Fruit fly (Drosophila melanogaster) whole organism, adult: Measurements from ENCODE around the gene CG42299.

Source experiments
- CG11617 ChIP-seq: fragments of 200-800 bp; sonication (Bioruptor generic); optimal IDR thresholded peaks from 2 replicates; lab custom pipeline; 2017; ENCODE audit warnings: mild to moderate bottlenecking, missing biosample characterization, missing genetic modification reagents, missing genetic modification characterization
- CG12768 ChIP-seq: fragments of 200-800 bp; sonication (Bioruptor generic); optimal IDR thresholded peaks from 2 replicates; lab custom pipeline; 2017; ENCODE audit warnings: missing biosample characterization, missing genetic modification characterization, mild to moderate bottlenecking, moderate library complexity, missing genetic modification reagents
- CG14711 ChIP-seq: fragments of 200-800 bp; sonication (Bioruptor generic); optimal IDR thresholded peaks from 2 replicates; lab custom pipeline; 2018; ENCODE audit warnings: missing biosample characterization, mild to moderate bottlenecking, missing genetic modification characterization, moderate library complexity
- CG1620 ChIP-seq: fragments of 200-800 bp; sonication (Bioruptor generic); optimal IDR thresholded peaks from 2 replicates; lab custom pipeline; 2016; ENCODE audit warnings: missing biosample characterization, missing genetic modification characterization
- CG33017 ChIP-seq: fragments of 200-800 bp; sonication (Bioruptor generic); optimal IDR thresholded peaks from 2 replicates; lab custom pipeline; 2018; ENCODE audit warnings: missing biosample characterization, mild to moderate bottlenecking, missing genetic modification characterization, moderate library complexity
- CG5204 ChIP-seq: fragments of 200-800 bp; sonication (Bioruptor generic); optimal IDR thresholded peaks from 2 replicates; lab custom pipeline; 2016; ENCODE audit warnings: missing biosample characterization, missing genetic modification characterization
- CG7045 ChIP-seq: fragments of 200-800 bp; sonication (Bioruptor generic); optimal IDR thresholded peaks from 2 replicates; lab custom pipeline; 2017; ENCODE audit warnings: missing biosample characterization, mild to moderate bottlenecking, missing genetic modification characterization
- CG7101 ChIP-seq: fragments of 200-800 bp; sonication (Bioruptor generic); optimal IDR thresholded peaks from 2 replicates; lab custom pipeline; 2018; ENCODE audit warnings: missing biosample characterization, mild to moderate bottlenecking, missing genetic modification characterization, moderate library complexity
- Clk ChIP-seq: fragments of 200-800 bp; sonication (Bioruptor generic); optimal IDR thresholded peaks from 2 replicates; lab custom pipeline; 2017; ENCODE audit warnings: missing biosample characterization, missing genetic modification characterization
- Crg-1 ChIP-seq: fragments of 200-800 bp; sonication (Bioruptor generic); optimal IDR thresholded peaks from 2 replicates; lab custom pipeline; 2016; ENCODE audit warnings: missing biosample characterization, missing genetic modification characterization
- Hr96 ChIP-seq: fragments of 200-800 bp; sonication (Bioruptor generic); optimal IDR thresholded peaks from 2 replicates; lab custom pipeline; 2016; ENCODE audit warnings: missing biosample characterization, missing genetic modification characterization
- Mnt ChIP-seq: fragments of 200-800 bp; sonication (Bioruptor generic); optimal IDR thresholded peaks from 2 replicates; lab custom pipeline; 2016; ENCODE audit warnings: missing biosample characterization, mild to moderate bottlenecking, missing genetic modification characterization
- bab1 ChIP-seq: fragments of 200-800 bp; sonication (Bioruptor generic); optimal IDR thresholded peaks from 3 replicates; lab custom pipeline; 2019; ENCODE audit warnings: missing biosample characterization, mild to moderate bottlenecking, missing genetic modification characterization, moderate library complexity
- cic ChIP-seq: fragments of 200-800 bp; sonication (Bioruptor generic); optimal IDR thresholded peaks from 2 replicates; lab custom pipeline; 2017; ENCODE audit warnings: missing biosample characterization, mild to moderate bottlenecking, missing genetic modification characterization, moderate library complexity
- cnc ChIP-seq, 2 experiments: fragments of >200 bp; optimal IDR thresholded peaks; 2 replicates each; lab custom pipeline; 2017
- kay ChIP-seq: fragments of 200-800 bp; sonication (Bioruptor generic); peaks from one replicate; lab custom pipeline; 2016; ENCODE audit warnings: missing biosample characterization, missing genetic modification characterization, borderline replicate concordance
- ovo ChIP-seq: fragments of 200-800 bp; sonication (Bioruptor generic); optimal IDR thresholded peaks from 2 replicates; lab custom pipeline; 2016; ENCODE audit warnings: missing biosample characterization, missing genetic modification characterization
- pad ChIP-seq: fragments of 200-800 bp; sonication (Bioruptor generic); optimal IDR thresholded peaks from 3 replicates; lab custom pipeline; 2017; ENCODE audit warnings: missing biosample characterization, missing genetic modification characterization, mild to moderate bottlenecking, moderate library complexity, missing genetic modification reagents
- tj ChIP-seq: fragments of 200-800 bp; sonication (Bioruptor generic); optimal IDR thresholded peaks from 3 replicates; lab custom pipeline; 2017; ENCODE audit warnings: missing biosample characterization, mild to moderate bottlenecking, missing genetic modification characterization, moderate library complexity
- toe ChIP-seq: fragments of 200-800 bp; sonication (Bioruptor generic); optimal IDR thresholded peaks from 2 replicates; lab custom pipeline; 2016; ENCODE audit warnings: missing biosample characterization, missing genetic modification characterization

Gene CG42299

dm6 chrX:15617916-15618315, 42.4 kb upstream of the CG42299 start:
- no peak for TF ChIP-seq pad (GFP tag; lab: Kevin White, UChicago)
- no peak for TF ChIP-seq CG7045 (GFP tag; lab: Kevin White, UChicago)
- no peak for TF ChIP-seq CG11617
- TF ChIP-seq Mnt (GFP tag; lab: Kevin White, UChicago), result no peak
- TF ChIP-seq Crg-1, result no peak
- no peak for TF ChIP-seq CG7101
- TF ChIP-seq CG5204 (GFP tag; lab: Kevin White, UChicago), result no peak
- TF ChIP-seq Hr96 (GFP tag; lab: Kevin White, UChicago), result no peak
- no peak for TF ChIP-seq CG14711
- no peak for TF ChIP-seq cnc (optimal IDR thresholded peaks at IDR 0.05; lab: Kevin White, UChicago)
- TF ChIP-seq tj, result no peak
- TF ChIP-seq bab1 (GFP tag; lab: Kevin White, UChicago), result no peak

dm6 chrX:15616532-15616931, 41.0 kb upstream of the CG42299 start:
- no peak for TF ChIP-seq bab1 (GFP tag; lab: Kevin White, UChicago)
- no peak for TF ChIP-seq CG11617
- TF ChIP-seq CG14711, result no peak
- TF ChIP-seq CG12768 (GFP tag; lab: Kevin White, UChicago), result no peak
- TF ChIP-seq CG1620 (GFP tag; lab: Kevin White, UChicago), result no peak
- no peak for TF ChIP-seq Hr96 (GFP tag; lab: Kevin White, UChicago)
- no peak for TF ChIP-seq cic (GFP tag; lab: Kevin White, UChicago)
- TF ChIP-seq toe, result no peak
- TF ChIP-seq CG33017 (tag; lab: Kevin White, UChicago), result no peak
- no peak for TF ChIP-seq Clk (GFP tag; lab: Kevin White, UChicago)
- no peak for TF ChIP-seq kay (GFP tag; lab: Kevin White, UChicago)
- no peak for TF ChIP-seq CG7045 (GFP tag; lab: Kevin White, UChicago)
- no peak for TF ChIP-seq pad (GFP tag; lab: Kevin White, UChicago)
- TF ChIP-seq tj, result no peak
- no peak for TF ChIP-seq ovo
- no peak for TF ChIP-seq Mnt (GFP tag; lab: Kevin White, UChicago)

dm6 chrX:15616018-15616417, 40.5 kb upstream of the CG42299 start:
- TF ChIP-seq CG1620 (GFP tag; lab: Kevin White, UChicago) (no peak), Clk (GFP tag; lab: Kevin White, UChicago) (no peak), CG7101 (no peak), ovo (no peak), cnc (optimal IDR thresholded peaks at IDR 0.05; lab: Kevin White, UChicago) (no peak), CG12768 (GFP tag; lab: Kevin White, UChicago) (no peak), bab1 (GFP tag; lab: Kevin White, UChicago) (no peak), CG14711 (no peak), CG11617 (no peak), CG5204 (GFP tag; lab: Kevin White, UChicago) (no peak), Crg-1 (no peak), Mnt (GFP tag; lab: Kevin White, UChicago) (no peak), CG7045 (GFP tag; lab: Kevin White, UChicago) (no peak), cic (GFP tag; lab: Kevin White, UChicago) (no peak)

- TF ChIP-seq CG11617 (no peak), tj (no peak), Crg-1 (no peak), cic (GFP tag; lab: Kevin White, UChicago) (no peak), CG5204 (GFP tag; lab: Kevin White, UChicago) (no peak), CG33017 (tag; lab: Kevin White, UChicago) (no peak), cnc (optimal IDR thresholded peaks at IDR 0.05; lab: Kevin White, UChicago) (no peak), CG7101 (no peak), CG7045 (GFP tag; lab: Kevin White, UChicago) (no peak), CG12768 (GFP tag; lab: Kevin White, UChicago) (no peak), CG14711 (peak; percentile 50), Hr96 (GFP tag; lab: Kevin White, UChicago) (peak; percentile 9), bab1 (GFP tag; lab: Kevin White, UChicago) (peak; percentile 3), Clk (GFP tag; lab: Kevin White, UChicago) (no peak), pad (GFP tag; lab: Kevin White, UChicago) (no peak), ovo (no peak), kay (GFP tag; lab: Kevin White, UChicago) (no peak), CG1620 (GFP tag; lab: Kevin White, UChicago) (no peak), Mnt (GFP tag; lab: Kevin White, UChicago) (no peak), toe (no peak)
Measured at dm6 chrX:15615426-15615825, 39.9 kb upstream of the CG42299 start.

- no peak for TF ChIP-seq Hr96 (GFP tag; lab: Kevin White, UChicago)
- TF ChIP-seq CG7101, result no peak
- TF ChIP-seq CG5204 (GFP tag; lab: Kevin White, UChicago), result no peak
Measured at dm6 chrX:15611795-15612194, 36.3 kb upstream of the CG42299 start.

- no peak for TF ChIP-seq CG14711
- TF ChIP-seq bab1 (GFP tag; lab: Kevin White, UChicago), result no peak
- no peak for TF ChIP-seq Hr96 (GFP tag; lab: Kevin White, UChicago)
- no peak for TF ChIP-seq CG33017 (tag; lab: Kevin White, UChicago)
- TF ChIP-seq kay (GFP tag; lab: Kevin White, UChicago), result no peak
- TF ChIP-seq CG5204 (GFP tag; lab: Kevin White, UChicago), result no peak
- no peak for TF ChIP-seq cnc (optimal IDR thresholded peaks at IDR 0.05; lab: Kevin White, UChicago)
- no peak for TF ChIP-seq ovo
- TF ChIP-seq cic (GFP tag; lab: Kevin White, UChicago), result no peak
- TF ChIP-seq Clk (GFP tag; lab: Kevin White, UChicago), result no peak
- TF ChIP-seq CG11617, result no peak
- no peak for TF ChIP-seq CG1620 (GFP tag; lab: Kevin White, UChicago)
- no peak for TF ChIP-seq CG7101
Measured at dm6 chrX:15610957-15611356, 35.5 kb upstream of the CG42299 start.
